Worm (Caenorhabditis elegans) whole organism, L1 larva: Measurements from ENCODE around the gene dsc-4.
A peak's percentile ranks its signal among the peaks of the same experiment; 100 is the strongest.

ENCODE experiments used
- C16A3.4 ChIP-seq: fragments of 150-350 bp; optimal IDR thresholded peaks from 2 replicates; lab custom pipeline; 2014; ENCODE audit warnings: missing biosample characterization, missing genetic modification characterization
- blmp-1 ChIP-seq: fragments of 150-350 bp; optimal IDR thresholded peaks from 2 replicates; lab custom pipeline; 2014; ENCODE audit warnings: missing biosample characterization, missing genetic modification characterization
- ceh-82 ChIP-seq, 3 experiments: fragments of 150-350 bp in 1 of 3; sonication (generic microtip) in 2 of 3; optimal IDR thresholded peaks; 2 replicates each; lab custom pipeline; 2014 to 2017; ENCODE audit warnings: missing biosample characterization in 3 of 3, missing genetic modification characterization in 3 of 3
- dpl-1 ChIP-seq, 3 experiments: fragments of 150-350 bp in 2 of 3; sonication (generic microtip) in 1 of 3; optimal IDR thresholded peaks; 2 replicates each; lab custom pipeline; 2014 to 2017; ENCODE audit warnings: missing biosample characterization in 3 of 3, missing genetic modification characterization in 3 of 3, missing genetic modification reagents in 3 of 3
- efl-1 ChIP-seq, 4 experiments: fragments of 150-350 bp; optimal IDR thresholded peaks in 3 of 4; peaks in 1 of 4; 1 replicate in 1 of 4; 2 replicates in 3 of 4; lab custom pipeline; 2014; ENCODE audit warnings: missing biosample characterization in 2 of 4, missing genetic modification characterization in 2 of 4, missing genetic modification reagents in 2 of 4
- egl-13 ChIP-seq: sonication (generic microtip); optimal IDR thresholded peaks from 2 replicates; lab custom pipeline; 2016; ENCODE audit warnings: missing genotype, missing genetic modification reagents, missing genetic modification characterization, missing compliant biosample characterization
- elt-2 ChIP-seq: sonication (generic microtip); optimal IDR thresholded peaks from 2 replicates; lab custom pipeline; 2016; ENCODE audit warnings: missing genetic modification characterization, mild to moderate bottlenecking, inconsistent platforms, missing compliant biosample characterization, missing genetic modification reagents
- elt-3 ChIP-seq, 6 experiments: fragments of 150-350 bp in 1 of 6; sonication (generic microtip); optimal IDR thresholded peaks; 2 replicates each; lab custom pipeline; 2017 to 2018; ENCODE audit warnings: missing biosample characterization in 6 of 6, missing genetic modification characterization in 6 of 6, inconsistent platforms in 1 of 6
- fkh-4 ChIP-seq: sonication (generic microtip); optimal IDR thresholded peaks from 2 replicates; lab custom pipeline; 2016; ENCODE audit warnings: missing compliant biosample characterization, missing genetic modification characterization, borderline replicate concordance
- grh-1 ChIP-seq: fragments of 200-800 bp; sonication (Bioruptor generic); IDR thresholded peaks from 2 replicates; pipeline ENCODE4 v1.3.6; 2022; ENCODE audit warnings: missing genetic modification reagents, missing genetic modification characterization, missing compliant biosample characterization
- hpl-2 ChIP-seq: fragments of 150-350 bp; optimal IDR thresholded peaks from 2 replicates; lab custom pipeline; 2014; ENCODE audit warnings: missing biosample characterization, missing genetic modification reagents, missing genetic modification characterization
- lin-14 ChIP-seq: fragments of 200-800 bp; sonication (Bioruptor generic); optimal IDR thresholded peaks from 2 replicates; lab custom pipeline; 2018; ENCODE audit warnings: mild to moderate bottlenecking, missing genetic modification characterization, moderate library complexity, missing compliant biosample characterization
- lin-35 ChIP-seq, 2 experiments: fragments of 150-350 bp; optimal IDR thresholded peaks; 2 replicates each; lab custom pipeline; 2014; ENCODE audit warnings: missing biosample characterization in 2 of 2, missing genetic modification characterization in 2 of 2, missing genetic modification reagents in 2 of 2
- lir-3 ChIP-seq: sonication (generic microtip); optimal IDR thresholded peaks from 2 replicates; lab custom pipeline; 2016; ENCODE audit warnings: mild to moderate bottlenecking, missing genetic modification characterization, moderate library complexity, missing compliant biosample characterization; ENCODE audit not compliant: poor library complexity
- lsy-2 ChIP-seq, 2 experiments: fragments of 150-350 bp; optimal IDR thresholded peaks; 2 replicates each; lab custom pipeline; 2014; ENCODE audit warnings: missing biosample characterization in 2 of 2, missing genetic modification characterization in 2 of 2
- mab-9 ChIP-seq: fragments of 200-800 bp; sonication (Bioruptor generic); IDR thresholded peaks from 2 replicates; pipeline ENCODE4 v1.3.6; 2022; ENCODE audit warnings: missing genetic modification reagents, missing genetic modification characterization, missing compliant biosample characterization
- mef-2 ChIP-seq: fragments of 150-350 bp; optimal IDR thresholded peaks from 2 replicates; lab custom pipeline; 2014; ENCODE audit warnings: missing biosample characterization, missing genetic modification characterization
- nhr-19 ChIP-seq: fragments of 200-800 bp; sonication (Bioruptor generic); conservative IDR thresholded peaks from 2 replicates; pipeline ENCODE4 v1.3.6; 2022; ENCODE audit warnings: missing genetic modification characterization, missing compliant biosample characterization
- nhr-20 ChIP-seq: sonication (generic microtip); optimal IDR thresholded peaks from 2 replicates; lab custom pipeline; 2016; ENCODE audit warnings: mild to moderate bottlenecking, missing genetic modification characterization, missing compliant biosample characterization
- nhr-28 ChIP-seq: fragments of 150-350 bp; optimal IDR thresholded peaks from 2 replicates; lab custom pipeline; 2014; ENCODE audit warnings: missing biosample characterization, missing genetic modification characterization
- nhr-47 ChIP-seq: sonication (generic microtip); optimal IDR thresholded peaks from 2 replicates; lab custom pipeline; 2016; ENCODE audit warnings: mild to moderate bottlenecking, missing genetic modification characterization, moderate library complexity, missing compliant biosample characterization
- nhr-71 ChIP-seq: sonication (generic microtip); optimal IDR thresholded peaks from 2 replicates; lab custom pipeline; 2016; ENCODE audit warnings: mild to moderate bottlenecking, missing genetic modification characterization, moderate library complexity, missing compliant biosample characterization
- nhr-84 ChIP-seq: sonication (generic microtip); optimal IDR thresholded peaks from 2 replicates; lab custom pipeline; 2017; ENCODE audit warnings: missing biosample characterization, missing genetic modification characterization
- nhr-85 ChIP-seq: sonication (generic microtip); peaks from one replicate; lab custom pipeline; 2016; ENCODE audit warnings: missing genetic modification characterization, inconsistent platforms, missing compliant biosample characterization
- nhr-90 ChIP-seq: sonication (generic microtip); optimal IDR thresholded peaks from 2 replicates; lab custom pipeline; 2016; ENCODE audit warnings: mild to moderate bottlenecking, missing genetic modification characterization, missing compliant biosample characterization; ENCODE audit not compliant: poor library complexity
- pag-3 ChIP-seq: sonication (generic microtip); optimal IDR thresholded peaks from 2 replicates; lab custom pipeline; 2017; ENCODE audit warnings: missing genetic modification characterization, mild to moderate bottlenecking, missing compliant biosample characterization, antibody characterized with exemption, borderline replicate concordance; ENCODE audit not compliant: insufficient read depth
- pax-3 ChIP-seq: fragments of 200-800 bp; sonication (Bioruptor generic); optimal IDR thresholded peaks from 2 replicates; lab custom pipeline; 2018; ENCODE audit warnings: mild to moderate bottlenecking, missing genetic modification characterization, moderate library complexity, missing compliant biosample characterization
- rnt-1 ChIP-seq: sonication (generic microtip); optimal IDR thresholded peaks from 2 replicates; lab custom pipeline; 2016; ENCODE audit warnings: mild to moderate bottlenecking, missing genetic modification characterization, moderate library complexity, missing compliant biosample characterization
- skn-1 ChIP-seq: fragments of 150-350 bp; optimal IDR thresholded peaks from 2 replicates; lab custom pipeline; 2014; ENCODE audit warnings: missing biosample characterization, missing genetic modification characterization
- snu-23 ChIP-seq: sonication (generic microtip); optimal IDR thresholded peaks from 2 replicates; lab custom pipeline; 2016; ENCODE audit warnings: missing genetic modification characterization, missing compliant biosample characterization
- sox-4 ChIP-seq: sonication (generic microtip); optimal IDR thresholded peaks from 2 replicates; lab custom pipeline; 2016; ENCODE audit warnings: missing genetic modification characterization, missing compliant biosample characterization
- tbx-2 ChIP-seq: sonication (generic microtip); optimal IDR thresholded peaks from 2 replicates; lab custom pipeline; 2016; ENCODE audit warnings: missing genetic modification characterization, missing compliant biosample characterization
- unc-130 ChIP-seq: fragments of 150-350 bp; optimal IDR thresholded peaks from 2 replicates; lab custom pipeline; 2017; ENCODE audit warnings: missing biosample characterization, missing genetic modification characterization, inconsistent platforms
- zip-4 ChIP-seq: fragments of 200-800 bp; sonication (Bioruptor generic); optimal IDR thresholded peaks from 2 replicates; lab custom pipeline; 2018; ENCODE audit warnings: mild to moderate bottlenecking, missing genetic modification characterization, moderate library complexity, missing compliant biosample characterization

dsc-4 gene

DNA sequence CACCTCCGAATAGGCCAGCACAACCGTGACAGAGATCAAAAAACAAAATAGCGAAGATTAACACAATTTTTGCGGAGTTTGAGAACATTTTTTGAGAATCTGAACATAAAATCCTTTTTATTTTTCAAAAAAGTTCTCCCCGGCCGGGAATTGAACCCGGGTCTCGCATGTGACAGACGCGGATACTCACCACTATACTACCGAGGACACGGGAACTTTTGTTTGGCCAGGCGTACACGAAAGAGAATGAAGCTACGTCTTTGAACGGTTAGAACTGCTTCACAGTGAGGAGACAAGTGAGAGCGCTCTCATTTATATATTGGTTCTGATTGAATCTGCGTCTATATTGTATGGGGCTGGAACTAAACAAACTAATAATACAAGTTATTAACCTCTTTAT lies 2.2 kb upstream of the dsc-4 start, which contains the start of gene grl-26 (continued):
- TF ChIP-seq nhr-20 (tag; lab: Kevin White, UChicago) (peak; percentile 34), nhr-85 (tag; lab: Kevin White, UChicago) (peak; percentile 68), lin-35 (GFP tag; optimal IDR thresholded peaks at IDR 0.05; lab: Kevin White, UChicago) (peak; percentile 18 to 69), ceh-82 (tag; optimal IDR thresholded peaks at IDR 0.05; lab: Kevin White, UChicago) (peak in 1 of 3 experiments; percentile 29), elt-3 (tag; optimal IDR thresholded peaks at IDR 0.05; lab: Kevin White, UChicago) (peak in 1 of 6 experiments; percentile 18), C16A3.4 (tag; lab: Kevin White, UChicago) (peak; percentile 68)

DNA sequence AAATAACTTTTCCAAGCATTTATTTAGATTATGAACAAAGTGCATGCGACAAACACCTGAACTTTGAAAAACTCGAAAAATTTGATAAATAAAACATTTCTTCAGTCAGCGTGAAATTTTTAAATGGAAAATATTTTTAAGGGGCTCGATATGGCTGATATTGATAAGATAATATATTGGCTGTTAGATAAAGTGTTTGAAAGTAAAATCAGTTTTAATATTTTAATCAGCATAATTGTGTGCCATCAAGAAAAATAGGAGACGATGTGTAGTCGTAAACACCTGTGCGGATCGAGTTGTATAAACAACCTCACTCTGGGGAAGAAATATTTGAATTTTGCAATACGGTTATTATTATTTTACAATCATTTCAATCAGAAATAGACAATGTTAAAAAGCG lies 690 bp downstream of the dsc-4 start:
- TF ChIP-seq elt-2 (peak; percentile 66), egl-13 (tag; lab: Kevin White, UChicago) (no peak), nhr-90 (tag; lab: Kevin White, UChicago) (no peak)
- TF ChIP-seq, all 84 proteins: peak for 1

DNA sequence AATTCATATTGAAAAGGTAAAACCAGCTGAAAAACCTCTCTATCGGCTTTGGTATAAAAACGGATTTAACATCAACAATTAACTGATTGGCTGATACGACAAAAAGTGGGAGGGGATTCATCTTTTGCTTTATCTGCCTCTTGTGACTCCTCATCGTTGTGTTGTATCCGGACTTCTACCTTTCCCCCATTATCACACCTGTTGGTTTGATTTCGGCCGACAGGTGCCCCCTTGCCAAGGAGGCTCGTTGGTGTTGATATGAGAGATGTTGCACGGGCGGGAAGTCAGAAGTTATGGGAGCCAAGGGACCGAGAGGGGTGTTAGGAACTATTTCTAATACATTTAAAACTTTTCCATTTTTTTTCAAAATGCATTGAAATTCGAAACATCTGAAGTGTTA lies 5.9 kb downstream of the dsc-4 start:
- peak; percentile 54 for TF ChIP-seq rnt-1 (tag; lab: Kevin White, UChicago)
- TF ChIP-seq skn-1 (tag; lab: Kevin White, UChicago): no peak

DNA sequence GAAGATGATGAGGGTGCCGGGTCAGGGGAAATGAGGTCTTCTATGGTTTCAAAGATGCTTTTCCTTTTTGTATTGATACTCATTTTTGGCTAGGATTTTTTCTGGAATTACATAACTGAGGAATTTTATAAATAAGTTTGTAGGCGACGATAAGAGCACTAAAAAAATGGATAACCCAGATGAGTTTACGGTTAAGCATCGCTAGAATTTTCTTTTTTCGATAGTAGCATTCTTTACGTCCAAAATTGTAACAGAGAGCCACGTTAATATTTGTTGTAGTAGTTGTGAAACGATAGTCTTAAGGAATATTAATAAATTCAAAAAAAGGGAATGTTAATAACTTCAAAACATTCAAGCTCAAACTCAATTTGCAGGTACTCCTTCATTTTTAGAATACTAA lies 6.7 kb downstream of the dsc-4 start, which contains the start of gene snai-1:
Gene snai-1 (minus strand): TSS at position 101 of the 400 bp plus-strand sequence.
- TF ChIP-seq sox-4 (tag; lab: Kevin White, UChicago) (no peak), nhr-28 (tag; lab: Kevin White, UChicago) (no peak), unc-130 (tag; lab: Kevin White, UChicago) (no peak), lir-3 (tag; lab: Kevin White, UChicago) (no peak)

DNA sequence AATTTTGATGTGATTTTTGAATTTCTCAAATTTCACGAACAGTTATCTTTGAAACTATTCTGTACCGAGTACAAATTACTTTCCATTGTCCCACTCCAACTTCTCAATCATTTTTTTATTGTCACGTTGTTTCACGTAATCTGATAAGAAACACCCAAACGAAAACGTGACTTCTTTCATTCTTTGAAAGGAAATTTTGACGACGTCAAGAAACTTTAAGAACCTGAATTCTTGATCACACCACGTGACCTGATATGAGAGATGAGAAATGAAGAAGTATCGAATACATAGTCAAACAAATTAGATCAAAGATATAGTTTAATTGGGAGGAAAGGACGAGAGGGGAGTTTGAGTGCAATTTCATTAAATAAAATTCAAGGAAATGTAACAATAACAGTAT lies 10.8 kb downstream of the dsc-4 start:
- no peak for TF ChIP-seq mab-9 (GFP tag; lab: Robert Waterston, UW)
- TF ChIP-seq nhr-20 (tag; lab: Kevin White, UChicago): peak; percentile 71
- TF ChIP-seq dpl-1 (GFP tag; optimal IDR thresholded peaks at IDR 0.05; lab: Kevin White, UChicago): peak in 1 of 3 experiments; percentile 2
- peak in 2 of 6 experiments; percentile 84 to 91 for TF ChIP-seq elt-3 (tag; optimal IDR thresholded peaks at IDR 0.05; lab: Kevin White, UChicago)
- no peak for TF ChIP-seq hpl-2 (GFP tag; lab: Kevin White, UChicago)
- no peak for TF ChIP-seq efl-1 (optimal IDR thresholded peaks at IDR 0.05; lab: Kevin White, UChicago)
- TF ChIP-seq efl-1 (GFP tag; optimal IDR thresholded peaks at IDR 0.05 in 1 of 2; lab: Kevin White, UChicago): peak in 1 of 2 experiments; percentile 34
- peak; percentile 93 for TF ChIP-seq nhr-85 (tag; lab: Kevin White, UChicago)
- TF ChIP-seq nhr-71 (tag; lab: Kevin White, UChicago): peak; percentile 61
- TF ChIP-seq zip-4: no peak
- no peak for TF ChIP-seq nhr-84 (tag; lab: Kevin White, UChicago)
- TF ChIP-seq nhr-90 (tag; lab: Kevin White, UChicago): peak; percentile 46
- TF ChIP-seq grh-1 (GFP tag; lab: Robert Waterston, UW): peak; percentile 51
- no peak for TF ChIP-seq pax-3 (tag; lab: Kevin White, UChicago)
- peak; percentile 51 for TF ChIP-seq snu-23 (GFP tag; lab: Kevin White, UChicago)
- TF ChIP-seq nhr-19 (GFP tag; lab: Robert Waterston, UW): peak; percentile 52
- peak; percentile 57 for TF ChIP-seq blmp-1 (tag; lab: Kevin White, UChicago)
- peak; percentile 76 for TF ChIP-seq tbx-2 (tag; lab: Kevin White, UChicago)
- no peak for TF ChIP-seq fkh-4 (tag; lab: Kevin White, UChicago)
- TF ChIP-seq lsy-2 (tag; optimal IDR thresholded peaks at IDR 0.05; lab: Kevin White, UChicago): peak in 1 of 2 experiments; percentile 18
- TF ChIP-seq nhr-47: peak; percentile 35
- TF ChIP-seq pag-3 (tag; lab: Kevin White, UChicago): no peak
- TF ChIP-seq lin-14 (GFP tag; lab: Kevin White, UChicago): peak; percentile 66
- TF ChIP-seq mef-2: no peak
- peak in 1 of 2 experiments; percentile 74 for TF ChIP-seq lin-35 (GFP tag; optimal IDR thresholded peaks at IDR 0.05; lab: Kevin White, UChicago)
